Worm (Caenorhabditis elegans): Measurements from ENCODE around the gene age-1.

Gene age-1

DNA sequence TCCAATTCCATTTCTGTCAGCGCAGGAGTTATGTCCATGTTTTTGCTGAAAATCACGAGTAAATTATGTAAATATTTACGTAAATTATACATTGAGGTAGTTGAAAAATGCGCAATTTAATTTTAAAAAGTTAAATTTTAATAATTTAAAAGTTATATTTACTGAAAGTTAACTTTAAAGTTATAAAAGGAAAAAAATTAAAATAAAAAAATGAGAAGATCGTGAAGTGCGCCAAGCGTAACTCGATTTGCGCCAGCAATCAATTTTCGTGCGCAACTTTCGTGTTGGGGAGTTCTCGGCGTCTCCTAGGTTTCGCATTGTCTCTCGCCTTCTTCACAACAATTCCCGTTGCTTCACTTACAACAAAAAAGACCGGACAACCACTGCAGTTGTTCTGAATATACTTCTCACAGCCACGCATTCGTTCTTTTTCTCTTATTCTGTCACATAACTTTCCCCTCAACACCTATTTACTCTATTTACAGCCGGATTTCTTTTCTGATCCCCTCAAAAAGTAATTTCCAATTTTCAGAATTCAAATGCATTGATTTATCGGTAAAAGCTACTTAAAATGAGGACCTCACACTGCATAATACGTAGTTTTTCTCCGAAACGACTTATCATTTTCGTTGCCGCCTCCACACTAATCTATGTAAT, 53.2 kb downstream of the age-1 start, which contains the start of the genes metl-1 and W02B12.11:
Gene metl-1, minus strand, starts transcription at position 51 of the 657 bp plus-strand sequence.
Gene W02B12.11, plus strand, starts transcription at position 337 of the 657 bp plus-strand sequence.
- TF ChIP-seq nhr-11 (tag; optimal IDR thresholded peaks at IDR 0.05) (no peak), F13H6.1 (tag; optimal IDR thresholded peaks at IDR 0.05) (no peak), unc-42 (tag; optimal IDR thresholded peaks at IDR 0.05) (peak; percentile 3), ceh-18 (tag; optimal IDR thresholded peaks at IDR 0.05) (peak; percentile 19), hlh-13 (GFP tag; optimal IDR thresholded peaks at IDR 0.05) (no peak), K09A11.1 (tag; optimal IDR thresholded peaks at IDR 0.05; ENCODE audit: insufficient read depth) (no peak), ets-4 (tag; optimal IDR thresholded peaks at IDR 0.05) (no peak), pqm-1 (tag; optimal IDR thresholded peaks at IDR 0.05) (peak; percentile 31), zip-5 (tag; optimal IDR thresholded peaks at IDR 0.05) (no peak), ceh-19 (GFP tag; optimal IDR thresholded peaks at IDR 0.05) (no peak), pha-2 (tag; optimal IDR thresholded peaks at IDR 0.05) (peak; percentile 31), odd-2 (tag; optimal IDR thresholded peaks at IDR 0.05) (no peak), ceh-14 (tag; optimal IDR thresholded peaks at IDR 0.05) (peak; percentile 20), che-1 (tag; optimal IDR thresholded peaks at IDR 0.05) (peak; percentile 13), rnt-1 (tag; optimal IDR thresholded peaks at IDR 0.05) (no peak), nhr-232 (tag; optimal IDR thresholded peaks at IDR 0.05) (no peak), ceh-2 (tag; optimal IDR thresholded peaks at IDR 0.05) (no peak), K02D7.2 (tag; optimal IDR thresholded peaks at IDR 0.05) (no peak), pha-4 (tag; optimal IDR thresholded peaks at IDR 0.05) (no peak), fkh-10 (GFP tag; optimal IDR thresholded peaks at IDR 0.05) (no peak), ceh-48 (tag; optimal IDR thresholded peaks at IDR 0.05) (peak; percentile 14), ztf-16 (tag; optimal IDR thresholded peaks at IDR 0.05) (no peak), ceh-45 (GFP tag; IDR thresholded peaks at IDR 0.05) (no peak), ceh-30 (tag; optimal IDR thresholded peaks at IDR 0.05) (no peak), C08G9.2 (tag; optimal IDR thresholded peaks at IDR 0.05) (no peak), sox-2 (GFP tag; IDR thresholded peaks at IDR 0.05) (peak; percentile 50), tbx-2 (tag; optimal IDR thresholded peaks at IDR 0.05) (peak; percentile 46), hlh-30 (tag; optimal IDR thresholded peaks at IDR 0.05; ENCODE audit: insufficient read depth) (no peak), sdc-2 (tag; optimal IDR thresholded peaks at IDR 0.05) (peak; percentile 6), pax-1 (tag; optimal IDR thresholded peaks at IDR 0.05) (no peak), fkh-6 (tag; optimal IDR thresholded peaks at IDR 0.05) (no peak), ref-2 (tag; optimal IDR thresholded peaks at IDR 0.05) (peak; percentile 49), unc-55 (GFP tag; optimal IDR thresholded peaks at IDR 0.05) (no peak), ceh-24 (tag; optimal IDR thresholded peaks at IDR 0.05) (no peak), ama-1 (optimal IDR thresholded peaks at IDR 0.05) (no peak), tbx-7 (tag; optimal IDR thresholded peaks at IDR 0.05) (no peak), fax-1 (tag; optimal IDR thresholded peaks at IDR 0.05) (peak; percentile 13), hlh-8 (tag; optimal IDR thresholded peaks at IDR 0.05) (peak; percentile 7), hlh-15 (tag; optimal IDR thresholded peaks at IDR 0.05) (no peak), ceh-6 (GFP tag; optimal IDR thresholded peaks at IDR 0.05) (no peak), nfya-1 (tag; optimal IDR thresholded peaks at IDR 0.05) (peak; percentile 62), lin-11 (tag; optimal IDR thresholded peaks at IDR 0.05) (peak; percentile 20), npax-4 (tag; optimal IDR thresholded peaks at IDR 0.05) (no peak), ceh-31 (tag; optimal IDR thresholded peaks at IDR 0.05) (peak; percentile 43), pros-1 (tag; optimal IDR thresholded peaks at IDR 0.05) (no peak), unc-3 (GFP tag; conservative IDR thresholded peaks at IDR 0.05) (0 out of 2 replicates have a peak, but pooled peaks have one; percentile 24), unc-3 (tag; optimal IDR thresholded peaks at IDR 0.05) (no peak), sox-4 (tag; optimal IDR thresholded peaks at IDR 0.05) (no peak), ttx-3 (tag; optimal IDR thresholded peaks at IDR 0.05) (peak; percentile 19), elt-4 (tag; optimal IDR thresholded peaks at IDR 0.05) (no peak), dmd-4 (tag; optimal IDR thresholded peaks at IDR 0.05; ENCODE audit: borderline replicate concordance) (no peak), eyg-1 (tag; optimal IDR thresholded peaks at IDR 0.05) (no peak), hlh-6 (tag; optimal IDR thresholded peaks at IDR 0.05) (no peak)

All from whole organism, late embryonic.